Fruit fly (Drosophila melanogaster) whole organism, prepupa: ENCODE measurements around the gene CG9106.

Experiments used
- Blimp-1 ChIP-seq: fragments of 200-800 bp; sonication (Bioruptor generic); optimal IDR thresholded peaks from 3 replicates; lab custom pipeline; 2017; ENCODE audit warnings: missing biosample characterization, missing genetic modification characterization, mild to moderate bottlenecking, moderate library complexity, missing genetic modification reagents
- CG10631 ChIP-seq: fragments of 200-800 bp; sonication (Bioruptor generic); optimal IDR thresholded peaks from 2 replicates; lab custom pipeline; 2016; ENCODE audit warnings: missing biosample characterization, missing genetic modification characterization
- CG10669 ChIP-seq: fragments of 200-800 bp; sonication (Bioruptor generic); optimal IDR thresholded peaks from 3 replicates; lab custom pipeline; 2018; ENCODE audit warnings: missing biosample characterization, mild to moderate bottlenecking, missing genetic modification characterization, moderate library complexity
- CG11294 ChIP-seq: fragments of 200-800 bp; sonication (Bioruptor generic); IDR thresholded peaks from 2 replicates; pipeline ENCODE4 v1.3.6; 2022; ENCODE audit warnings: missing biosample characterization, missing genetic modification characterization
- CG11762 ChIP-seq: fragments of 200-800 bp; sonication (Bioruptor generic); optimal IDR thresholded peaks from 3 replicates; lab custom pipeline; 2016; ENCODE audit warnings: missing biosample characterization, missing genetic modification characterization; ENCODE audit not compliant: insufficient read depth
- CG15336 ChIP-seq: fragments of 200-800 bp; sonication (Bioruptor generic); IDR thresholded peaks from 2 replicates; pipeline ENCODE4 v1.3.6; 2022; ENCODE audit warnings: missing biosample characterization, missing genetic modification characterization
- CG1621 ChIP-seq: fragments of 200-800 bp; sonication (Bioruptor generic); optimal IDR thresholded peaks from 3 replicates; lab custom pipeline; 2018; ENCODE audit warnings: missing biosample characterization, mild to moderate bottlenecking, missing genetic modification characterization
- CG3032 ChIP-seq: fragments of 200-800 bp; optimal IDR thresholded peaks from 2 replicates; lab custom pipeline; 2019; ENCODE audit warnings: missing biosample characterization, mild to moderate bottlenecking, missing genetic modification characterization, moderate library complexity
- CG31627 ChIP-seq: fragments of 200-800 bp; sonication (Bioruptor generic); optimal IDR thresholded peaks from 3 replicates; lab custom pipeline; 2016; ENCODE audit warnings: missing biosample characterization, missing genetic modification characterization
- CG32006 ChIP-seq: fragments of 200-800 bp; sonication (Bioruptor generic); optimal IDR thresholded peaks from 3 replicates; lab custom pipeline; 2017; ENCODE audit warnings: missing biosample characterization, mild to moderate bottlenecking, missing genetic modification characterization
- CG3919 ChIP-seq: fragments of 200-800 bp; sonication (Bioruptor generic); optimal IDR thresholded peaks from 3 replicates; lab custom pipeline; 2016; ENCODE audit warnings: missing biosample characterization, missing genetic modification characterization
- CG6163 ChIP-seq: fragments of 200-800 bp; sonication (Bioruptor generic); IDR thresholded peaks from 3 replicates; pipeline ENCODE4 v1.3.6; 2022; ENCODE audit warnings: missing biosample characterization, missing genetic modification characterization
- CG6276 ChIP-seq: fragments of 200-800 bp; sonication (Bioruptor generic); optimal IDR thresholded peaks from 2 replicates; lab custom pipeline; 2017; ENCODE audit warnings: missing biosample characterization, mild to moderate bottlenecking, missing genetic modification characterization
- CG6792 ChIP-seq: fragments of 200-800 bp; sonication (Bioruptor generic); optimal IDR thresholded peaks from 3 replicates; lab custom pipeline; 2016; ENCODE audit warnings: missing biosample characterization, missing genetic modification characterization
- CG6854 ChIP-seq: fragments of 200-800 bp; sonication (Bioruptor generic); optimal IDR thresholded peaks from 2 replicates; lab custom pipeline; 2017; ENCODE audit warnings: missing biosample characterization, mild to moderate bottlenecking, missing genetic modification characterization
- CG8119 ChIP-seq: fragments of 200-800 bp; sonication (Bioruptor generic); IDR thresholded peaks from 3 replicates; pipeline ENCODE4 v1.3.6; 2022; ENCODE audit warnings: missing biosample characterization, missing genetic modification characterization
- CG8319 ChIP-seq: fragments of 200-800 bp; sonication (Bioruptor generic); optimal IDR thresholded peaks from 3 replicates; lab custom pipeline; 2016; ENCODE audit warnings: missing biosample characterization, missing genetic modification characterization
- CG8632 ChIP-seq: fragments of 200-800 bp; sonication (Bioruptor generic); optimal IDR thresholded peaks from 3 replicates; lab custom pipeline; 2016; ENCODE audit warnings: missing biosample characterization, missing genetic modification characterization
- Eip75B ChIP-seq: fragments of 200-800 bp; sonication (Bioruptor generic); optimal IDR thresholded peaks from 3 replicates; lab custom pipeline; 2016; ENCODE audit warnings: missing biosample characterization, missing genetic modification characterization
- Eip78C ChIP-seq: fragments of 200-800 bp; sonication (Bioruptor generic); peaks from one replicate; lab custom pipeline; 2016; ENCODE audit warnings: missing biosample characterization, missing genetic modification characterization
- Ets96B ChIP-seq: fragments of 200-800 bp; optimal IDR thresholded peaks from 2 replicates; lab custom pipeline; 2019; ENCODE audit warnings: missing biosample characterization, mild to moderate bottlenecking, missing genetic modification characterization, moderate library complexity
- Gug ChIP-seq: fragments of 200-800 bp; sonication (Bioruptor generic); IDR thresholded peaks from 2 replicates; pipeline ENCODE4 v1.3.6; 2022; ENCODE audit warnings: missing biosample characterization, missing genetic modification characterization
- Hr39 ChIP-seq: fragments of 200-800 bp; sonication (Bioruptor generic); optimal IDR thresholded peaks from 2 replicates; lab custom pipeline; 2016; ENCODE audit warnings: missing biosample characterization, missing genetic modification characterization
- Hr4 ChIP-seq: fragments of 200-800 bp; sonication (Bioruptor generic); optimal IDR thresholded peaks from 3 replicates; lab custom pipeline; 2016; ENCODE audit warnings: missing biosample characterization, missing genetic modification characterization
- Lpt ChIP-seq: fragments of 200-800 bp; sonication (Bioruptor generic); optimal IDR thresholded peaks from 3 replicates; lab custom pipeline; 2016; ENCODE audit warnings: missing biosample characterization, missing genetic modification characterization
- Met ChIP-seq: fragments of 200-800 bp; sonication (Bioruptor generic); optimal IDR thresholded peaks from 3 replicates; lab custom pipeline; 2016; ENCODE audit warnings: missing biosample characterization, missing genetic modification characterization
- OdsH ChIP-seq: fragments of 200-800 bp; sonication (Bioruptor generic); optimal IDR thresholded peaks from 3 replicates; lab custom pipeline; 2016; ENCODE audit warnings: missing biosample characterization, missing genetic modification characterization
- Smox ChIP-seq: fragments of 200-800 bp; sonication (Bioruptor generic); optimal IDR thresholded peaks from 3 replicates; lab custom pipeline; 2016; ENCODE audit warnings: missing biosample characterization, missing genetic modification characterization
- Sox102F ChIP-seq: fragments of 200-800 bp; sonication (Bioruptor generic); optimal IDR thresholded peaks from 2 replicates; lab custom pipeline; 2016; ENCODE audit warnings: missing biosample characterization, mild to moderate bottlenecking, missing genetic modification characterization
- Sox14 ChIP-seq: fragments of 200-800 bp; sonication (Bioruptor generic); optimal IDR thresholded peaks from 3 replicates; lab custom pipeline; 2016; ENCODE audit warnings: missing biosample characterization, missing genetic modification characterization
- Sox15 ChIP-seq: fragments of 200-800 bp; sonication (Bioruptor generic); optimal IDR thresholded peaks from 3 replicates; lab custom pipeline; 2016; ENCODE audit warnings: missing biosample characterization, missing genetic modification characterization
- dsx ChIP-seq: fragments of 200-800 bp; optimal IDR thresholded peaks from 3 replicates; lab custom pipeline; 2019; ENCODE audit warnings: missing biosample characterization, mild to moderate bottlenecking, missing genetic modification characterization, moderate library complexity; ENCODE audit not compliant: poor library complexity, severe bottlenecking
- fd59A ChIP-seq: fragments of 200-800 bp; sonication (Bioruptor generic); optimal IDR thresholded peaks from 2 replicates; lab custom pipeline; 2017; ENCODE audit warnings: missing biosample characterization, mild to moderate bottlenecking, missing genetic modification characterization, missing genetic modification reagents
- fd85E ChIP-seq: fragments of 200-800 bp; sonication (Bioruptor generic); optimal IDR thresholded peaks from 3 replicates; lab custom pipeline; 2016; ENCODE audit warnings: missing biosample characterization, missing genetic modification characterization
- lz ChIP-seq: fragments of 200-800 bp; sonication (Bioruptor generic); optimal IDR thresholded peaks from 3 replicates; lab custom pipeline; 2016; ENCODE audit warnings: missing biosample characterization, missing genetic modification characterization
- net ChIP-seq: fragments of 200-800 bp; sonication (Bioruptor generic); optimal IDR thresholded peaks from 3 replicates; lab custom pipeline; 2016; ENCODE audit warnings: missing biosample characterization, missing genetic modification characterization
- pdm3 ChIP-seq: fragments of 200-800 bp; sonication (Bioruptor generic); optimal IDR thresholded peaks from 3 replicates; lab custom pipeline; 2016; ENCODE audit warnings: missing biosample characterization, missing genetic modification characterization
- salr ChIP-seq, 2 experiments: fragments of 200-800 bp; sonication (Bioruptor generic); optimal IDR thresholded peaks; 3 replicates each; lab custom pipeline; 2016 to 2018; ENCODE audit warnings: missing biosample characterization in 2 of 2, missing genetic modification characterization in 2 of 2, mild to moderate bottlenecking in 1 of 2
- svp ChIP-seq: fragments of 200-800 bp; sonication (Bioruptor generic); peaks from one replicate; lab custom pipeline; 2016; ENCODE audit warnings: missing biosample characterization, missing genetic modification characterization
- topi ChIP-seq: fragments of 200-800 bp; sonication (Bioruptor generic); optimal IDR thresholded peaks from 3 replicates; lab custom pipeline; 2016; ENCODE audit warnings: missing biosample characterization, missing genetic modification characterization

CG9106 gene

dm6 chrX:15298298-15299069 is 26.3 kb upstream of the CG9106 start (continued):
- TF ChIP-seq Met, result peak; percentile 72
- peak; percentile 93 for TF ChIP-seq Eip78C (GFP tag; lab: Kevin White, UChicago)
- peak; percentile 83 for TF ChIP-seq fd59A (GFP tag; lab: Kevin White, UChicago)
- peak; percentile 95 for TF ChIP-seq CG6276
- peak; percentile 83 for TF ChIP-seq pdm3 (GFP tag; lab: Kevin White, UChicago)
- peak; percentile 90 for TF ChIP-seq CG10631 (GFP tag; lab: Kevin White, UChicago)
- TF ChIP-seq CG8632 (GFP tag; lab: Kevin White, UChicago), result peak; percentile 87
- TF ChIP-seq Hr4 (GFP tag; lab: Kevin White, UChicago), result peak; percentile 90
- peak; percentile 91 for TF ChIP-seq Lpt (GFP tag; lab: Kevin White, UChicago)
- peak; percentile 87 for TF ChIP-seq CG6163 (GFP tag; lab: Robert Waterston, UW)
- TF ChIP-seq Hr39, result peak; percentile 56
- peak; percentile 89 for TF ChIP-seq Sox15
- TF ChIP-seq CG1621 (tag; lab: Kevin White, UChicago), result peak; percentile 65
- peak; percentile 83 for TF ChIP-seq dsx (GFP tag; lab: Kevin White, UChicago)
- TF ChIP-seq lz (GFP tag; lab: Kevin White, UChicago), result peak; percentile 79
- peak; percentile 37 for TF ChIP-seq Sox14 (GFP tag; lab: Kevin White, UChicago)
- TF ChIP-seq Sox102F (GFP tag; lab: Kevin White, UChicago), result peak; percentile 71
- peak; percentile 87 for TF ChIP-seq CG10669
- TF ChIP-seq CG11762 (GFP tag; lab: Kevin White, UChicago), result peak; percentile 90
- TF ChIP-seq CG8319 (GFP tag; lab: Kevin White, UChicago), result peak; percentile 82
- TF ChIP-seq Blimp-1 (GFP tag; lab: Kevin White, UChicago), result peak; percentile 70
- peak; percentile 28 for TF ChIP-seq CG6854 (GFP tag; lab: Kevin White, UChicago)
- TF ChIP-seq fd85E (GFP tag; lab: Kevin White, UChicago), result peak; percentile 44
- peak; percentile 74 for TF ChIP-seq CG31627 (GFP tag; lab: Kevin White, UChicago)
- peak; percentile 93 for TF ChIP-seq OdsH (GFP tag; lab: Kevin White, UChicago)
- TF ChIP-seq CG15336, result peak; percentile 97
- peak; percentile 90 for TF ChIP-seq CG3032
- peak; percentile 60 to 90 for TF ChIP-seq salr (GFP tag; optimal IDR thresholded peaks at IDR 0.05; lab: Kevin White, UChicago)
- peak; percentile 78 for TF ChIP-seq Smox (GFP tag; lab: Kevin White, UChicago)
- peak; percentile 93 for TF ChIP-seq svp
- TF ChIP-seq Eip75B (GFP tag; lab: Kevin White, UChicago), result peak; percentile 67
- TF ChIP-seq net (GFP tag; lab: Kevin White, UChicago), result peak; percentile 92
- peak; percentile 96 for TF ChIP-seq CG11294
- peak; percentile 98 for TF ChIP-seq CG8119 (GFP tag; lab: Robert Waterston, UW)
- TF ChIP-seq CG32006 (GFP tag; lab: Kevin White, UChicago), result peak; percentile 98

DNA sequence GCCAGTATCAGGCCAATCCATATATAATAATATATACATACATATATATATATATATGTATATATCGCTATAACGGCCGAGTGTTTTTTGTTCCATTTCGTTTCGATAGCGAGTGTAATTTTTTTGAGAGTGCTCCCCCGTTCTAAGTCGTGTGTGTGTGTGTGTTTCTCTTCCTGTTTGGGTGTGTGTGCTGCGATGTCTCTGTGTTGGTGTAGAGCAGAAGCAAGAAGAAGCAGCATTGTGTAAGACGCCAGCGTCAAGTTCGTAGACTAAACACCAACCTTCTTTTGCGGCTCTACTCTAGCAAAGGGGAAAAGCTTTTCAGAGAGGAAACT is 25.7 kb upstream of the CG9106 start:
- TF ChIP-seq pdm3 (GFP tag; lab: Kevin White, UChicago), result no peak
- no peak for TF ChIP-seq Ets96B (tag; lab: Kevin White, UChicago)
- TF ChIP-seq CG3032, result no peak
- TF ChIP-seq CG3919 (GFP tag; lab: Kevin White, UChicago), result no peak
- no peak for TF ChIP-seq Gug (GFP tag; lab: Robert Waterston, UW)
- TF ChIP-seq CG6792 (GFP tag; lab: Kevin White, UChicago), result no peak
- no peak for TF ChIP-seq topi (GFP tag; lab: Kevin White, UChicago)
